Fruit fly (Drosophila melanogaster): ENCODE measurements around the gene CG42740.
A peak's percentile ranks its signal among the peaks of the same experiment; 100 is the strongest.

The CG42740 gene

DNA sequence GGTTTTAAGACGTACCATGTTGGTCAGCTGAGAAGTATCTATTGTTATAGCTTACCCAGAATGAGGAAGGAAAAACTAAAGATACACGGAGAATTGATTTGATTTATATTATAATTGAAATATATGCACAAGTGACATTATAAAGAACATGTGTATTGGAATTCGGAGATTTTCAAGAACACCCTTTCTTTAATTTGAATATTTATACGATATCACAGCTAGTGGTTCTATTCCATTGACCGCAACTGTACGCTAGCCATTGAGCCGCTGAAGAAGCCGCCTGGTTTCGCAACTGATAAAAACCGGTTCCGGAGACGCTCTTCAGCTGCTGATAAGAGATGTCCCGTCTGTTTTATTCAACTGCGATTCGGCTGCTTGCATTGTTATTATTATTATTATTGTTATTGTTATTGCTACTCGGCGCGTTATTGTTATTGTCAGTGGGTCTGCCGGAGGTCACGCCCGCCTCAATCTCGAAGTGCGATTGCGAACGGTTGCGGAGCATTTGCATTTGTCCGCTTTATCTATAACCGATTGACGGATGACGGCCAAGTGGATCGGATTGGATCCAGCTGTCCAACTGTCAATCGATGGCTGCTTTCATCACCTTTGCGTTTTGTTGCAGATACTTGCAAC, 39.0 kb upstream of the CG42740 start (continued):
- TF ChIP-seq CG4424 (GFP tag; optimal IDR thresholded peaks at IDR 0.05) = peak; percentile 17
- no peak for TF ChIP-seq ems (GFP tag; optimal IDR thresholded peaks at IDR 0.05)
- TF ChIP-seq Mes4 (GFP tag; optimal IDR thresholded peaks at IDR 0.05) = no peak
- no peak for TF ChIP-seq CG3726 (GFP tag; IDR thresholded peaks at IDR 0.05)
- no peak for TF ChIP-seq Bgb (GFP tag; IDR thresholded peaks at IDR 0.05; ENCODE audit: partially characterized antibody)
- peak; percentile 29 for TF ChIP-seq PHDP (tag; optimal IDR thresholded peaks at IDR 0.05)
- no peak for TF ChIP-seq CG8089 (GFP tag; optimal IDR thresholded peaks at IDR 0.05)
- TF ChIP-seq Med (GFP tag) = peak; percentile 54
- TF ChIP-seq CG2120 (GFP tag; optimal IDR thresholded peaks at IDR 0.05) = peak; percentile 23
- no peak for TF ChIP-seq CG14667 (GFP tag; IDR thresholded peaks at IDR 0.05)
- TF ChIP-seq Ravus (GFP tag; IDR thresholded peaks at IDR 0.05) = no peak
- peak; percentile 58 for TF ChIP-seq row (GFP tag; IDR thresholded peaks at IDR 0.05)
- no peak for TF ChIP-seq Myb (GFP tag; optimal IDR thresholded peaks at IDR 0.05)
- no peak for TF ChIP-seq CG32532 (GFP tag; IDR thresholded peaks at IDR 0.05)
- TF ChIP-seq her (GFP tag; optimal IDR thresholded peaks at IDR 0.05) = no peak
- no peak for TF ChIP-seq fru (optimal IDR thresholded peaks at IDR 0.05)
- no peak for TF ChIP-seq CG3407 (GFP tag; optimal IDR thresholded peaks at IDR 0.05)
- TF ChIP-seq Opbp (GFP tag; IDR thresholded peaks at IDR 0.05; ENCODE audit: partially characterized antibody) = no peak
- TF ChIP-seq Drgx (GFP tag; IDR thresholded peaks at IDR 0.05) = peak; percentile 51; the same call in 1 of the 2 replicates
- TF ChIP-seq hth (optimal IDR thresholded peaks at IDR 0.05) = no peak
- peak; percentile 35 for TF ChIP-seq CG17385 (GFP tag; optimal IDR thresholded peaks at IDR 0.05)
- TF ChIP-seq CG12659 (GFP tag; optimal IDR thresholded peaks at IDR 0.05) = peak; percentile 19
- TF ChIP-seq lola (GFP tag; optimal IDR thresholded peaks at IDR 0.05) = peak in 1 of 3 experiments; percentile 31
- TF ChIP-seq CG17612 (GFP tag; IDR thresholded peaks at IDR 0.05) = no peak
- TF ChIP-seq H2.0 (GFP tag; IDR thresholded peaks at IDR 0.05) = 0 out of 2 replicates have a peak, but pooled peaks have one; percentile 41
- peak; percentile 1 for TF ChIP-seq CG15011 (GFP tag; optimal IDR thresholded peaks at IDR 0.05)
- TF ChIP-seq CG15269 (tag; optimal IDR thresholded peaks at IDR 0.05) = peak; percentile 56
- TF ChIP-seq CG10959 (GFP tag; IDR thresholded peaks at IDR 0.05) = no peak
- TF ChIP-seq wek (GFP tag; optimal IDR thresholded peaks at IDR 0.05) = no peak
- peak; percentile 51 for TF ChIP-seq lab (GFP tag; optimal IDR thresholded peaks at IDR 0.05)
- TF ChIP-seq CG14441 (GFP tag; IDR thresholded peaks at IDR 0.05) = peak; percentile 28; the same call in 1 of the 2 replicates
- peak; percentile 58 for TF ChIP-seq CG7839 (tag; optimal IDR thresholded peaks at IDR 0.05)
- peak; percentile 33 for TF ChIP-seq Meics (GFP tag; optimal IDR thresholded peaks at IDR 0.05)
- peak; percentile 44 for TF ChIP-seq phol (tag; optimal IDR thresholded peaks at IDR 0.05)
- TF ChIP-seq CG2712 (tag; optimal IDR thresholded peaks at IDR 0.05) = peak; percentile 39
- peak; percentile 39; the same call in 1 of the 2 replicates for TF ChIP-seq Xrp1 (GFP tag; IDR thresholded peaks at IDR 0.05)
- TF ChIP-seq CG12391 (tag; optimal IDR thresholded peaks at IDR 0.05) = peak; percentile 43
- TF ChIP-seq Oaz (GFP tag; IDR thresholded peaks at IDR 0.05) = 0 out of 2 replicates have a peak, but pooled peaks have one; percentile 8
- TF ChIP-seq dmrt11E (tag; optimal IDR thresholded peaks at IDR 0.05) = peak; percentile 32
- no peak for TF ChIP-seq dm (GFP tag; optimal IDR thresholded peaks at IDR 0.05)
- TF ChIP-seq pros (GFP tag; optimal IDR thresholded peaks at IDR 0.05) = peak; percentile 63
- peak; percentile 10 for TF ChIP-seq Blimp-1 (GFP tag; optimal IDR thresholded peaks at IDR 0.05)
- no peak for TF ChIP-seq ro (GFP tag; IDR thresholded peaks at IDR 0.05)
- peak; percentile 64 for TF ChIP-seq gem (tag; optimal IDR thresholded peaks at IDR 0.05)
- peak; percentile 35 for TF ChIP-seq Fer1 (GFP tag; optimal IDR thresholded peaks at IDR 0.05)
- no peak for TF ChIP-seq toy (GFP tag; IDR thresholded peaks at IDR 0.05)
- no peak for TF ChIP-seq Dad (GFP tag; optimal IDR thresholded peaks at IDR 0.05)
- TF ChIP-seq otp (GFP tag; IDR thresholded peaks at IDR 0.05) = 0 out of 3 replicates have a peak, but pooled peaks have one; percentile 34
- no peak for TF ChIP-seq CG16815 (GFP tag; optimal IDR thresholded peaks at IDR 0.05)
- peak; percentile 25 for TF ChIP-seq CG9727 (GFP tag; optimal IDR thresholded peaks at IDR 0.05)

Measured in whole organism, embryonic.